Fruit fly (Drosophila melanogaster): ENCODE data around the gene CG31917.

DNA sequence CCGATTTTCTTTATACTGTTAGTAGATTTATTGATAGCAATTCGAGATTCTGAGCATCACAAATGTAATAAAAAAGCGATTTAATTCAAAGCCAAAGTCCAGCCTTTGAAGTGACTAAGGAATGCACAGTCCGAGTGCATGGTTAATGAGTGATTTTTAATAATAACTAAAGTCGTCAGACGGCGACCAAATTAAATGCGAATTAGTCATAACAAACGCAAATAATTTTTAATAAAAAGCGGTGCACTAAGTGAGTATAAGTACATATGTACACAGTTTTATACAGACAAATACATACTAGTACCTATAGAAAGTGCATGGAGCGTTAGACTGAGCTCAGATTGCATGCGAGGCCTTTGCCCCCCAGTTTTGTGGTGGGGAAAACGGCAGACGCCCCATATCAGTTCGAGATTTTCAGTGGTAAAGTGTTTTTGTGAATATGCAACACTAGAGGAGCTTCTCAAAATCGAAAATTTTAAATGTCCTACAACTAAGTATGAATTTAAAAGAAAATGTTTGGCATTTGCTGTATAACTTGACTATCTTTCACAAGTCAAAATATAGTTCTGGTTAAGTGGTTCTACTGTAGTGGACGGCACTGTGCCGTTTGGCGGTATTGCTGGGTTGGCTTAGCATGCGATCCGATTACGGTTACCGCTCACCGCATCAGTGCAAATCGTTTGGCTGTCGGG lies 7.8 kb downstream of the CG31917 start:
- TF ChIP-seq Dll (GFP tag; IDR thresholded peaks at IDR 0.05; ENCODE audit: partially characterized antibody) (no peak), knrl (GFP tag; IDR thresholded peaks at IDR 0.05; ENCODE audit: partially characterized antibody) (no peak), salm (tag; optimal IDR thresholded peaks at IDR 0.05) (no peak), Hand (GFP tag; optimal IDR thresholded peaks at IDR 0.05) (no peak), Hsf (GFP tag; optimal IDR thresholded peaks at IDR 0.05) (no peak)

All from whole organism, embryonic.